Worm (Caenorhabditis elegans) whole organism, late embryonic: ENCODE data around the gene ZC477.7.

Source experiments
- ceh-18 ChIP-seq: sonication (generic microtip); optimal IDR thresholded peaks from 2 replicates; lab custom pipeline; 2016; ENCODE audit warnings: missing genetic modification characterization, missing compliant biosample characterization
- odd-2 ChIP-seq: sonication (generic microtip); optimal IDR thresholded peaks from 2 replicates; lab custom pipeline; 2017; ENCODE audit warnings: antibody characterized with exemption, mild to moderate bottlenecking, missing genetic modification characterization, missing compliant biosample characterization
- pros-1 ChIP-seq: fragments of 150-350 bp; optimal IDR thresholded peaks from 2 replicates; lab custom pipeline; 2014; ENCODE audit warnings: missing biosample characterization, missing genetic modification reagents, missing genetic modification characterization
- zip-5 ChIP-seq: sonication (generic microtip); optimal IDR thresholded peaks from 2 replicates; lab custom pipeline; 2016; ENCODE audit warnings: missing genetic modification characterization, missing compliant biosample characterization

DNA sequence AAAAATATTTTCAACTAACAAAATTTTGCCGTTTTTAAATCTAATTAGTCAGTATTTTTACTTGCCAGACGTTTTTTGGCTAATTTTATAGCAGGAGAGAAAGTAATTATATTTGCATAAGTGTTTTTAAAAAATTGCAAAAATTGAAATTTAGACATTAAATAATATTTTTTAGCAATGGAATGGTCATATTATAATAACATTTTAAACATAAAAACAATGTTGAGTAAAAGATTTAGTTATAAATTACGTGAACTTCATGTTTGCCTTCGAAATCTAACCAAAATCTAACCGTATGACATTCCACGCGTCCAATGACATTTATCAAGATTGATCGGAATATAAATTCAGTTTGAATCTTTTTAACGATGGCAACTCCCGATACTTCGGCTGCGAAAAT, 43.1 kb upstream of the ZC477.7 start, which contains the start of gene C34D4.2:
- no peak for TF ChIP-seq ceh-18
- no peak for TF ChIP-seq pros-1 (tag; lab: Kevin White, UChicago)
- no peak for TF ChIP-seq zip-5 (tag; lab: Kevin White, UChicago)
- no peak for TF ChIP-seq odd-2
